Fruit fly (Drosophila melanogaster) whole organism, prepupa: ENCODE measurements around the gene Vm32E.

ENCODE experiments used
- CG11294 ChIP-seq: fragments of 200-800 bp; sonication (Bioruptor generic); IDR thresholded peaks from 2 replicates; pipeline ENCODE4 v1.3.6; 2022; ENCODE audit warnings: missing biosample characterization, missing genetic modification characterization
- CG11762 ChIP-seq: fragments of 200-800 bp; sonication (Bioruptor generic); optimal IDR thresholded peaks from 3 replicates; lab custom pipeline; 2016; ENCODE audit warnings: missing biosample characterization, missing genetic modification characterization; ENCODE audit not compliant: insufficient read depth
- CG15336 ChIP-seq: fragments of 200-800 bp; sonication (Bioruptor generic); IDR thresholded peaks from 2 replicates; pipeline ENCODE4 v1.3.6; 2022; ENCODE audit warnings: missing biosample characterization, missing genetic modification characterization
- CG3032 ChIP-seq: fragments of 200-800 bp; optimal IDR thresholded peaks from 2 replicates; lab custom pipeline; 2019; ENCODE audit warnings: missing biosample characterization, mild to moderate bottlenecking, missing genetic modification characterization, moderate library complexity
- CG31627 ChIP-seq: fragments of 200-800 bp; sonication (Bioruptor generic); optimal IDR thresholded peaks from 3 replicates; lab custom pipeline; 2016; ENCODE audit warnings: missing biosample characterization, missing genetic modification characterization
- CG32006 ChIP-seq: fragments of 200-800 bp; sonication (Bioruptor generic); optimal IDR thresholded peaks from 3 replicates; lab custom pipeline; 2017; ENCODE audit warnings: missing biosample characterization, mild to moderate bottlenecking, missing genetic modification characterization
- CG34406 ChIP-seq: fragments of 200-800 bp; sonication (Bioruptor generic); optimal IDR thresholded peaks from 3 replicates; lab custom pipeline; 2016; ENCODE audit warnings: missing biosample characterization, missing genetic modification characterization
- CG4318 ChIP-seq: fragments of 200-800 bp; sonication (Bioruptor generic); optimal IDR thresholded peaks from 3 replicates; lab custom pipeline; 2017; ENCODE audit warnings: missing biosample characterization, mild to moderate bottlenecking, missing genetic modification characterization
- CG6163 ChIP-seq: fragments of 200-800 bp; sonication (Bioruptor generic); IDR thresholded peaks from 3 replicates; pipeline ENCODE4 v1.3.6; 2022; ENCODE audit warnings: missing biosample characterization, missing genetic modification characterization
- CG6792 ChIP-seq: fragments of 200-800 bp; sonication (Bioruptor generic); optimal IDR thresholded peaks from 3 replicates; lab custom pipeline; 2016; ENCODE audit warnings: missing biosample characterization, missing genetic modification characterization
- CG6808 ChIP-seq: fragments of 200-800 bp; sonication (Bioruptor generic); optimal IDR thresholded peaks from 3 replicates; lab custom pipeline; 2017; ENCODE audit warnings: missing biosample characterization, missing genetic modification characterization, mild to moderate bottlenecking, moderate library complexity, missing genetic modification reagents
- CG7368 ChIP-seq: fragments of 200-800 bp; sonication (Bioruptor generic); optimal IDR thresholded peaks from 3 replicates; lab custom pipeline; 2016; ENCODE audit warnings: missing biosample characterization, missing genetic modification characterization
- CG8119 ChIP-seq: fragments of 200-800 bp; sonication (Bioruptor generic); IDR thresholded peaks from 3 replicates; pipeline ENCODE4 v1.3.6; 2022; ENCODE audit warnings: missing biosample characterization, missing genetic modification characterization
- CG8319 ChIP-seq: fragments of 200-800 bp; sonication (Bioruptor generic); optimal IDR thresholded peaks from 3 replicates; lab custom pipeline; 2016; ENCODE audit warnings: missing biosample characterization, missing genetic modification characterization
- CG9139 ChIP-seq: fragments of 200-800 bp; sonication (Bioruptor generic); optimal IDR thresholded peaks from 3 replicates; lab custom pipeline; 2017; ENCODE audit warnings: missing biosample characterization, mild to moderate bottlenecking, missing genetic modification characterization
- Eip78C ChIP-seq: fragments of 200-800 bp; sonication (Bioruptor generic); peaks from one replicate; lab custom pipeline; 2016; ENCODE audit warnings: missing biosample characterization, missing genetic modification characterization
- Eip93F ChIP-seq: fragments of 200-800 bp; sonication (Bioruptor generic); optimal IDR thresholded peaks from 2 replicates; lab custom pipeline; 2016; ENCODE audit warnings: missing biosample characterization, mild to moderate bottlenecking, missing genetic modification characterization
- Ets96B ChIP-seq: fragments of 200-800 bp; optimal IDR thresholded peaks from 2 replicates; lab custom pipeline; 2019; ENCODE audit warnings: missing biosample characterization, mild to moderate bottlenecking, missing genetic modification characterization, moderate library complexity
- Gug ChIP-seq: fragments of 200-800 bp; sonication (Bioruptor generic); IDR thresholded peaks from 2 replicates; pipeline ENCODE4 v1.3.6; 2022; ENCODE audit warnings: missing biosample characterization, missing genetic modification characterization
- Hr39 ChIP-seq: fragments of 200-800 bp; sonication (Bioruptor generic); optimal IDR thresholded peaks from 2 replicates; lab custom pipeline; 2016; ENCODE audit warnings: missing biosample characterization, missing genetic modification characterization
- Hr4 ChIP-seq: fragments of 200-800 bp; sonication (Bioruptor generic); optimal IDR thresholded peaks from 3 replicates; lab custom pipeline; 2016; ENCODE audit warnings: missing biosample characterization, missing genetic modification characterization
- Lpt ChIP-seq: fragments of 200-800 bp; sonication (Bioruptor generic); optimal IDR thresholded peaks from 3 replicates; lab custom pipeline; 2016; ENCODE audit warnings: missing biosample characterization, missing genetic modification characterization
- Met ChIP-seq: fragments of 200-800 bp; sonication (Bioruptor generic); optimal IDR thresholded peaks from 3 replicates; lab custom pipeline; 2016; ENCODE audit warnings: missing biosample characterization, missing genetic modification characterization
- OdsH ChIP-seq: fragments of 200-800 bp; sonication (Bioruptor generic); optimal IDR thresholded peaks from 3 replicates; lab custom pipeline; 2016; ENCODE audit warnings: missing biosample characterization, missing genetic modification characterization
- Smox ChIP-seq: fragments of 200-800 bp; sonication (Bioruptor generic); optimal IDR thresholded peaks from 3 replicates; lab custom pipeline; 2016; ENCODE audit warnings: missing biosample characterization, missing genetic modification characterization
- Sox15 ChIP-seq: fragments of 200-800 bp; sonication (Bioruptor generic); optimal IDR thresholded peaks from 3 replicates; lab custom pipeline; 2016; ENCODE audit warnings: missing biosample characterization, missing genetic modification characterization
- acj6 ChIP-seq: fragments of 200-800 bp; sonication (Bioruptor generic); optimal IDR thresholded peaks from 3 replicates; lab custom pipeline; 2016; ENCODE audit warnings: missing biosample characterization, missing genetic modification characterization
- cyc ChIP-seq: fragments of 200-800 bp; sonication (Bioruptor generic); optimal IDR thresholded peaks from 3 replicates; lab custom pipeline; 2016; ENCODE audit warnings: missing biosample characterization, missing genetic modification characterization
- dac ChIP-seq: fragments of 200-800 bp; sonication (Bioruptor generic); optimal IDR thresholded peaks from 2 replicates; lab custom pipeline; 2017; ENCODE audit warnings: missing biosample characterization, mild to moderate bottlenecking, missing genetic modification characterization
- dsx ChIP-seq: fragments of 200-800 bp; optimal IDR thresholded peaks from 3 replicates; lab custom pipeline; 2019; ENCODE audit warnings: missing biosample characterization, mild to moderate bottlenecking, missing genetic modification characterization, moderate library complexity; ENCODE audit not compliant: poor library complexity, severe bottlenecking
- eg ChIP-seq: fragments of 200-800 bp; sonication (Bioruptor generic); IDR thresholded peaks from 3 replicates; pipeline ENCODE4 v1.3.6; 2022; ENCODE audit warnings: missing biosample characterization, missing genetic modification characterization
- esn ChIP-seq: fragments of 200-800 bp; sonication (Bioruptor generic); optimal IDR thresholded peaks from 2 replicates; lab custom pipeline; 2016; ENCODE audit warnings: missing biosample characterization, mild to moderate bottlenecking, missing genetic modification characterization, moderate library complexity
- fd59A ChIP-seq: fragments of 200-800 bp; sonication (Bioruptor generic); optimal IDR thresholded peaks from 2 replicates; lab custom pipeline; 2017; ENCODE audit warnings: missing biosample characterization, mild to moderate bottlenecking, missing genetic modification characterization, missing genetic modification reagents
- fd85E ChIP-seq: fragments of 200-800 bp; sonication (Bioruptor generic); optimal IDR thresholded peaks from 3 replicates; lab custom pipeline; 2016; ENCODE audit warnings: missing biosample characterization, missing genetic modification characterization
- fkh ChIP-seq: fragments of 200-800 bp; sonication (Bioruptor generic); optimal IDR thresholded peaks from 3 replicates; lab custom pipeline; 2017; ENCODE audit warnings: missing biosample characterization, mild to moderate bottlenecking, missing genetic modification characterization, moderate library complexity
- lz ChIP-seq: fragments of 200-800 bp; sonication (Bioruptor generic); optimal IDR thresholded peaks from 3 replicates; lab custom pipeline; 2016; ENCODE audit warnings: missing biosample characterization, missing genetic modification characterization
- net ChIP-seq: fragments of 200-800 bp; sonication (Bioruptor generic); optimal IDR thresholded peaks from 3 replicates; lab custom pipeline; 2016; ENCODE audit warnings: missing biosample characterization, missing genetic modification characterization
- pdm3 ChIP-seq: fragments of 200-800 bp; sonication (Bioruptor generic); optimal IDR thresholded peaks from 3 replicates; lab custom pipeline; 2016; ENCODE audit warnings: missing biosample characterization, missing genetic modification characterization
- salr ChIP-seq, 2 experiments: fragments of 200-800 bp; sonication (Bioruptor generic); optimal IDR thresholded peaks; 3 replicates each; lab custom pipeline; 2016 to 2018; ENCODE audit warnings: missing biosample characterization in 2 of 2, missing genetic modification characterization in 2 of 2, mild to moderate bottlenecking in 1 of 2
- ss ChIP-seq, 2 experiments: fragments of 200-800 bp; sonication (Bioruptor generic); optimal IDR thresholded peaks; 2 replicates in 1 of 2; 3 replicates in 1 of 2; lab custom pipeline; 2017 to 2018; ENCODE audit warnings: mild to moderate bottlenecking in 2 of 2, missing biosample characterization in 2 of 2, missing genetic modification characterization in 2 of 2, moderate library complexity in 1 of 2
- svp ChIP-seq: fragments of 200-800 bp; sonication (Bioruptor generic); peaks from one replicate; lab custom pipeline; 2016; ENCODE audit warnings: missing biosample characterization, missing genetic modification characterization
- topi ChIP-seq: fragments of 200-800 bp; sonication (Bioruptor generic); optimal IDR thresholded peaks from 3 replicates; lab custom pipeline; 2016; ENCODE audit warnings: missing biosample characterization, missing genetic modification characterization
- vri ChIP-seq: fragments of 200-800 bp; sonication (Bioruptor generic); optimal IDR thresholded peaks from 3 replicates; lab custom pipeline; 2016; ENCODE audit warnings: missing biosample characterization, mild to moderate bottlenecking, missing genetic modification characterization

The Vm32E gene

dm6 chr2L:11178826-11179391 is 7.4 kb upstream of the Vm32E start, which contains the start of gene Boh2:
Boh2 (plus strand) TSS chr2L:11179032.
- no peak for TF ChIP-seq OdsH (GFP tag; lab: Kevin White, UChicago)
- TF ChIP-seq CG32006 (GFP tag; lab: Kevin White, UChicago) = no peak
- no peak for TF ChIP-seq fd59A (GFP tag; lab: Kevin White, UChicago)
- no peak for TF ChIP-seq dac (GFP tag; lab: Kevin White, UChicago)
- no peak for TF ChIP-seq lz (GFP tag; lab: Kevin White, UChicago)
- TF ChIP-seq CG31627 (GFP tag; lab: Kevin White, UChicago) = no peak
- no peak for TF ChIP-seq pdm3 (GFP tag; lab: Kevin White, UChicago)
- TF ChIP-seq Ets96B (tag; lab: Kevin White, UChicago) = no peak
- TF ChIP-seq CG11762 = no peak
- peak; percentile 10 for TF ChIP-seq esn (GFP tag; lab: Kevin White, UChicago)
- TF ChIP-seq CG3032 (tag; lab: Kevin White, UChicago) = peak; percentile 7
- peak; percentile 44; the same call in 2 of the 3 replicates for TF ChIP-seq CG6163 (GFP tag; lab: Robert Waterston, UW)
- TF ChIP-seq svp = no peak
- no peak for TF ChIP-seq Hr39 (GFP tag; lab: Kevin White, UChicago)
- TF ChIP-seq topi (GFP tag; lab: Kevin White, UChicago) = no peak
- TF ChIP-seq CG6792 (GFP tag; lab: Kevin White, UChicago) = no peak
- no peak for TF ChIP-seq net (GFP tag; lab: Kevin White, UChicago)
- no peak for TF ChIP-seq Hr4 (GFP tag; lab: Kevin White, UChicago)
- TF ChIP-seq CG8119 (GFP tag; lab: Robert Waterston, UW) = peak; percentile 40; the same call in 2 of the 3 replicates
- TF ChIP-seq Eip93F (GFP tag; lab: Kevin White, UChicago) = no peak
- peak; percentile 74 for TF ChIP-seq Eip78C (GFP tag; lab: Kevin White, UChicago)

- TF ChIP-seq eg (GFP tag; lab: Robert Waterston, UW) = no peak
- no peak for TF ChIP-seq Eip93F (GFP tag; lab: Kevin White, UChicago)
- no peak for TF ChIP-seq CG7368 (GFP tag; lab: Kevin White, UChicago)
- TF ChIP-seq CG31627 (GFP tag; lab: Kevin White, UChicago) = no peak
- TF ChIP-seq fkh (GFP tag; lab: Kevin White, UChicago) = no peak
- no peak for TF ChIP-seq Gug (GFP tag; lab: Robert Waterston, UW)
- no peak for TF ChIP-seq Hr4 (GFP tag; lab: Kevin White, UChicago)
- no peak for TF ChIP-seq Hr39 (GFP tag; lab: Kevin White, UChicago)
These were observed 6.9 kb upstream of the Vm32E start for dm6 chr2L:11178334-11178733.

- TF ChIP-seq CG9139 (peak; percentile 37), fd85E (no peak), vri (GFP tag; lab: Kevin White, UChicago) (no peak), fkh (GFP tag; lab: Kevin White, UChicago) (no peak), acj6 (GFP tag; lab: Kevin White, UChicago) (no peak), CG31627 (GFP tag; lab: Kevin White, UChicago) (no peak), Met (peak; percentile 24), CG6808 (GFP tag; lab: Kevin White, UChicago) (no peak), pdm3 (GFP tag; lab: Kevin White, UChicago) (peak; percentile 15), Hr4 (GFP tag; lab: Kevin White, UChicago) (peak; percentile 57), CG8319 (GFP tag; lab: Kevin White, UChicago) (no peak), CG34406 (GFP tag; lab: Kevin White, UChicago) (peak; percentile 18), cyc (GFP tag; lab: Kevin White, UChicago) (no peak), CG3032 (tag; lab: Kevin White, UChicago) (peak; percentile 24), salr (GFP tag; optimal IDR thresholded peaks at IDR 0.05; lab: Kevin White, UChicago) (no peak), Ets96B (tag; lab: Kevin White, UChicago) (no peak), Smox (peak; percentile 4), svp (peak; percentile 58), ss (GFP tag; optimal IDR thresholded peaks at IDR 0.05; lab: Kevin White, UChicago) (peak; percentile 30 to 45), CG11294 (GFP tag; lab: Robert Waterston, UW) (no peak), CG15336 (GFP tag; lab: Robert Waterston, UW) (no peak), Sox15 (no peak), net (GFP tag; lab: Kevin White, UChicago) (peak; percentile 2), topi (GFP tag; lab: Kevin White, UChicago) (no peak), CG6792 (GFP tag; lab: Kevin White, UChicago) (no peak), Eip93F (GFP tag; lab: Kevin White, UChicago) (no peak), dsx (GFP tag; lab: Kevin White, UChicago) (peak; percentile 33), CG4318 (GFP tag; lab: Kevin White, UChicago) (no peak), Lpt (GFP tag; lab: Kevin White, UChicago) (no peak), esn (GFP tag; lab: Kevin White, UChicago) (peak; percentile 51)
These were observed 4.2 kb upstream of the Vm32E start for dm6 chr2L:11175393-11176258.
